Fruit fly (Drosophila melanogaster) whole organism: ENCODE results near the gene alphaSnap.

Source experiments
- CG8478 ChIP-seq: fragments of >200 bp; optimal IDR thresholded peaks from 2 replicates; lab custom pipeline; 2018; ENCODE audit warnings: inconsistent platforms
- Dll ChIP-seq: fragments of >200 bp; optimal IDR thresholded peaks from 2 replicates; lab custom pipeline; 2017
- EcR ChIP-seq, 2 experiments: fragments of >200 bp; optimal IDR thresholded peaks; 2 replicates each; lab custom pipeline; 2017; ENCODE audit warnings: missing biosample characterization in 2 of 2, missing genetic modification characterization in 2 of 2, missing genetic modification reagents in 2 of 2
- pan ChIP-seq: fragments of >200 bp; optimal IDR thresholded peaks from 2 replicates; lab custom pipeline; 2017
- psq ChIP-seq: fragments of >200 bp; optimal IDR thresholded peaks from 2 replicates; lab custom pipeline; 2017
- usp ChIP-seq: fragments of >200 bp; optimal IDR thresholded peaks from 2 replicates; lab custom pipeline; 2017; ENCODE audit warnings: missing biosample characterization, missing genetic modification characterization, mixed read lengths

Gene alphaSnap

DNA sequence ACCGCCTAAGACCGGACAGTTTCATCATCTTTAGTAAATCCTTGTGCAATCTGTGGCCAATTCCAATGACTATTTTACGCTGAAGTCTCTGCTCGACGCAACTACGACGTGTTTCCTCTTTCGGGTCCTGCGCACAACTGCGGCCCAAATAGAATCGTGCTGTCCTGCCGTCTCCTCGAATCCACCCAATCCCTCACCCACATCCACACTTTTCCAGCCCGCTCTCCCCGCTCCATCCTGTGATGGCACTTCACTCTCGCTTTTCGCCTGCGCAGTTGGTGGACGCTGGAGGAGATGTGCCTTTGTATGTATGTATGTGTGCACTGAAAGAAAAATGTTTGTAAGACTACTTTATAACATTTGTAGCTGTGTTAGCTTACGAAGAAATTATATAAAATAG, 7.3 kb upstream of the alphaSnap start, which contains the start of gene CG32225:
CG32225 (minus strand) TSS at position 142 of the 400 bp plus-strand sequence.
- no peak for TF ChIP-seq EcR (GFP tag; optimal IDR thresholded peaks at IDR 0.05; lab: Kevin White, UChicago)
- no peak for TF ChIP-seq usp (GFP tag; lab: Kevin White, UChicago)
- TF ChIP-seq psq (lab: Kevin White, UChicago): no peak
- no peak for TF ChIP-seq Dll (lab: Kevin White, UChicago)
- TF ChIP-seq pan (lab: Kevin White, UChicago): no peak
- TF ChIP-seq CG8478 (lab: Kevin White, UChicago): no peak

DNA sequence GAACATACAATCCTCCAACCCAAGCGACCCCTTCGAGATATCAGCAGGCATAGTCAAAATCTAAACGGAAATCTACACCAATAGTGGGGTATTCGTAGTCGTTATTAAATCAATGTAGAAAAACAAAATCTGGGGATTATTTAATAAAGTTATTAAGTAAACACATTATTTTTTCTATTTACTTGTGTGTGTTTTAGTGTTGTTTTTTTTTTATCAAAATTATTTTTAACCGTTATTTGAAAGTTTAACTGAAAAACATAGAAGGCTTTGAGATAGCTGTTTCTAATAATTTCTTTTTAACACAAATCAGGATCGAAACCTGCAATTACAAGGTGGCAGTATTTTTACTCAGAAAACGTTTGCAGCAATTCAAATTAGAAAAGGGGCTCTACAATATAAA, 4.1 kb upstream of the alphaSnap start, which contains the start of gene polo:
polo (plus strand) TSS at position 301 of the 400 bp plus-strand sequence.
- TF ChIP-seq psq (lab: Kevin White, UChicago): no peak
- no peak for TF ChIP-seq Dll (lab: Kevin White, UChicago)
- no peak for TF ChIP-seq CG8478 (lab: Kevin White, UChicago)
- TF ChIP-seq pan (lab: Kevin White, UChicago): no peak
- no peak for TF ChIP-seq EcR (GFP tag; optimal IDR thresholded peaks at IDR 0.05; lab: Kevin White, UChicago)
- no peak for TF ChIP-seq usp (GFP tag; lab: Kevin White, UChicago)

DNA sequence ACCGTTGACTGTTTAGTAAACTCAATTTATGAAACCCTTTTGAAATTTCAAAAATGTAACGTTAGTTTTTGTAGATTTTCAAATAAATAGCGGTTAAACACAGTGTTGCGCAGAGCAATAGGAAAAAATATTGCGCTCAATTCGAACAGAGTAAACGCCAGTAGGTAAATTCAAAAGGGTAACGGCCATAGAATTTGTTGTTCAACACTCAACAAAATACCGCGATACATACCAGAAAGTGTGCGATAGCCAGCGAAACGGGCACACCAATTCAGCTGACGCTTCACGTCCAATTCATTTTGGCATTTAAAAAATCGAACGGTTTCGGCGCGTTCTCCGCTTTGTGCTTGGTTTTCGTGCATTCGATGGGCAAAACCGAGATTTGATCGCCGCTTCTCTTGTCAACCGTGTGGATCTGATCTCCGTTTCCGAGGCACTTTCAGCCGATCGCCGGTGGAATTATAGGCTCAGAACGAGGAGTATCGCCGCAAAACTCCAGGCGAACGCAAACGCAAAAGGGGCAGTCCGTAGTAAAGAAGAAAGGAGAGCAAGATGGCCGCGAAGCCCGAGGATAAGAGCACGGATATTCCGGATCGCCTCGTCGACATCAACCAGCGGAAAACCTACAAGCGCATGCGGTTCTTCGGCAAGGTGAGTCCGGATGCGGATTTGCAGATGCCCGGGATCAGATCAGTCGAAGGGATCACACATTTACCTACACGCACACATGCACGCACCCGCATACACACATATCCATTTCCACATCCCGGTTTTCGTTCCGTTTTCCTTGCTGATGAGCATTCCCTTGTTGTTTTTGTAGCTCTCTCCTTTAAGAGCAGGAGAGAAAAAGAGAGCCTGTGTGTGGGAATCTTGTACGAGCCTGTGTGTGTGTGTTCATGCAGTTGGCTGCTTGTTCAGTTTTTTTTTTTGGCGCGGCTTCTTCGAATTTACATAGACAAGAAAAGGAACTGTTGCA, 3.4 kb upstream of the alphaSnap start:
- TF ChIP-seq CG8478 (lab: Kevin White, UChicago) (no peak), psq (lab: Kevin White, UChicago) (no peak), usp (GFP tag; lab: Kevin White, UChicago) (no peak), Dll (lab: Kevin White, UChicago) (no peak), pan (lab: Kevin White, UChicago) (no peak), EcR (GFP tag; optimal IDR thresholded peaks at IDR 0.05; lab: Kevin White, UChicago) (no peak)

DNA sequence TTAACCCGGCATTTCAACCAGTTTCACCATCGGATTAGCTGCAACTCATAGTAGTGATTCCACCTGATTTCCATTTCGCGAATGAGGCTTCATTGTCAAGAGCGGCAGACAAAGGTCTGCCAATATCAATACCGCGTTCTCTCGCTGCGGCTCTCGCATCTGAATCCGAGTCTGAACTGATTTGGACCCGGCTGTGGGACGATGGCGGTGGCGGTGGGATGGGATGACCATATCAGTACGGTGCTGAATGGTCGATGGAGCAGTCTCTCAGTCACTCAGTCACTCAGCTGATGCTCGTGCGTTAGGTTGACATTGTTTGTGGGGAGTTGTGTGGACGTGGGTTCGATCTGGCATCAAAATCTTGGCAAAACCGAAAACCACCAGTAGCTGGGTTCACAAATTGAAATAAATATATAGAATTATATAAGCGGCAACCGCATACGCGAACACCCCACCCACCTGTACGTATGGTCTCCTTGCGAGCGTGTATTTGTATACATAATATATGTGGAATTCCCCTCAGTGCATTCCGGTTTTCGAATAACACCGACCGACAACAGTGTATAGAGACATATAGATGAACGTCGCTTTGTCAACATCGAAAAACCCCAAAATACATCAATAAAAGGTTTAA, 3.6 kb downstream of the alphaSnap start, which contains the start of gene Spn77Ba:
Spn77Ba (plus strand) TSS at position 235 of the 634 bp plus-strand sequence.
- TF ChIP-seq Dll (lab: Kevin White, UChicago): no peak
- no peak for TF ChIP-seq pan (lab: Kevin White, UChicago)
- TF ChIP-seq usp (GFP tag; lab: Kevin White, UChicago): no peak
- TF ChIP-seq psq (lab: Kevin White, UChicago): no peak
- no peak for TF ChIP-seq EcR (GFP tag; optimal IDR thresholded peaks at IDR 0.05; lab: Kevin White, UChicago)
- TF ChIP-seq CG8478 (lab: Kevin White, UChicago): no peak

DNA sequence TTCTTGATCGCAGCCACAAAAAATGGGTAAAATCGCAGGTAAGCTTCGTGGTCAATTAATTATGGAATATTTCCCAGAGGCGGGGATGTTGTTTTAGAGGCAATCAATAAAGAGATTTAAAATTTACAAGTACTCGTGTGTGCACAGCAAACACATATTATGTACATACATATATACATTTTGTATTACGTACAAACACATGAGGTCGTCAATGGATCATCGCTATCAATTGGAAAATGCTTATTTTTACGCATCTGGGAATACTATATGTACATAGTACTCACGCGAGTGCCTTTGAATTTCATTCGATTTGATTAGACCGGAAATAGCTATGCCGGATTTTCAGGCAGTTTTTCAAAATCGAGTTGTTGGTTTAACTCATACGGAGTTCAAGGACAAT, 4.3 kb downstream of the alphaSnap start:
- TF ChIP-seq usp (GFP tag; lab: Kevin White, UChicago): no peak

DNA sequence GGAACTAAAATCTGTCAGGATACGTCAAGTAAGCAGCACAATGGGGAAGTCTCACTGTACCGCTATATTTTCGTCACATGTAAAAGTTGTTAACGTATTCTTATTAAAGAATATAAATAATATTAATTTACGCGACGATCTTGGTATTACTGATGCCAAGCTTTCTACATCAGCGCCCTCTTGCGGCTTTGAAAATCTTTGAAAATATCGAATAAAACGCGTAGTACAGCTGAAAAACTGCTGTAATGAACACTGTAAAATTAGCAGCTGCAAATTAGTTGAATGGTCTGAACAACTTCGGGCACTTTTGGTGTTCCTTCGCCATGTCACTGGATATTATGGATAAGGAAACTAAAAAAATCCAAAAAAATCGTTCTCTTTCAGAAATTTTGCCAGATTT, 6.6 kb downstream of the alphaSnap start:
- TF ChIP-seq psq (lab: Kevin White, UChicago) (no peak), CG8478 (lab: Kevin White, UChicago) (no peak), pan (lab: Kevin White, UChicago) (no peak), EcR (GFP tag; optimal IDR thresholded peaks at IDR 0.05; lab: Kevin White, UChicago) (no peak), Dll (lab: Kevin White, UChicago) (no peak), usp (GFP tag; lab: Kevin White, UChicago) (no peak)

DNA sequence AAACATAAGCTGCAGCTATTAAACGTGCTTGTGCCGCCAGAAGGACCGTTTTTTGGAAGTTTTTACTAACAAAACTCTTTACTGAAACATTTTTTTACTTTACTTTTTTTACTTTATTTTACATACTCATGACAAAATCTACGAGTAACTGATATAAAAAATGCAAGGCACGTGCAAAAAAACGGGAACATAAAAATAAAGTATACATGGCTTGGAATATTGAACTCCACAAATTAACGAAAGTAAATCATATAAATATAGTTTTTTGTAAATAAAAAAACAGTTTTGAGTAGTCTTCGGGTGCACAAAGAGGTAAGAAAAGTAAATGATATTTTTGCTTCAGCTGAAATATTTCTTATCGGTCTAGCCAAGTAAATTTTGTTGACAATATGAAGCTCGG, 7.2 kb downstream of the alphaSnap start, which contains the start of gene Spn77Bb:
Spn77Bb (plus strand) TSS at position 301 of the 400 bp plus-strand sequence.
- TF ChIP-seq psq (lab: Kevin White, UChicago) (no peak), CG8478 (lab: Kevin White, UChicago) (no peak), EcR (GFP tag; optimal IDR thresholded peaks at IDR 0.05; lab: Kevin White, UChicago) (no peak), usp (GFP tag; lab: Kevin White, UChicago) (no peak), pan (lab: Kevin White, UChicago) (no peak), Dll (lab: Kevin White, UChicago) (no peak)

DNA sequence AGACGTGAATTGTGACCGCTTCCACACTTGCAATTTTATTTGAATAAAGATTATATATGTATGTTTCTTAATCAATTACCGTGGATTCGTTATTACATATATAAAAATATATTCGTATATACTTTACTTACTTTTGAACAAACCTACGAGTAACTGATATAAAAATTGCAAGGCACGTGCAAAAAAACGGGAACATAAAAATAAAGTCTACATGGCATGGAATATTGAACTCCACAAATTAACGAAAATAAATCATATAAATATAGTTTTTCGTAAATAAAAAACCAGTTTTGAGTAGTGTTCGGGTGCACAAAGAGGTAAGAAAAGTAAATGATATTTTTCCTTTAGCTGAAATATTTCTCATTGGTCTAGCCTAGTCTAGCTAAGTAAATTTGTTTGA, 28.9 kb downstream of the alphaSnap start, which contains the start of gene Spn77Bc:
Spn77Bc (plus strand) TSS at position 301 of the 400 bp plus-strand sequence.
- TF ChIP-seq pan (lab: Kevin White, UChicago): no peak
- TF ChIP-seq Dll (lab: Kevin White, UChicago): no peak
- TF ChIP-seq EcR (GFP tag; optimal IDR thresholded peaks at IDR 0.05; lab: Kevin White, UChicago): no peak
- no peak for TF ChIP-seq psq (lab: Kevin White, UChicago)
- TF ChIP-seq usp (GFP tag; lab: Kevin White, UChicago): no peak
- TF ChIP-seq CG8478 (lab: Kevin White, UChicago): no peak

DNA sequence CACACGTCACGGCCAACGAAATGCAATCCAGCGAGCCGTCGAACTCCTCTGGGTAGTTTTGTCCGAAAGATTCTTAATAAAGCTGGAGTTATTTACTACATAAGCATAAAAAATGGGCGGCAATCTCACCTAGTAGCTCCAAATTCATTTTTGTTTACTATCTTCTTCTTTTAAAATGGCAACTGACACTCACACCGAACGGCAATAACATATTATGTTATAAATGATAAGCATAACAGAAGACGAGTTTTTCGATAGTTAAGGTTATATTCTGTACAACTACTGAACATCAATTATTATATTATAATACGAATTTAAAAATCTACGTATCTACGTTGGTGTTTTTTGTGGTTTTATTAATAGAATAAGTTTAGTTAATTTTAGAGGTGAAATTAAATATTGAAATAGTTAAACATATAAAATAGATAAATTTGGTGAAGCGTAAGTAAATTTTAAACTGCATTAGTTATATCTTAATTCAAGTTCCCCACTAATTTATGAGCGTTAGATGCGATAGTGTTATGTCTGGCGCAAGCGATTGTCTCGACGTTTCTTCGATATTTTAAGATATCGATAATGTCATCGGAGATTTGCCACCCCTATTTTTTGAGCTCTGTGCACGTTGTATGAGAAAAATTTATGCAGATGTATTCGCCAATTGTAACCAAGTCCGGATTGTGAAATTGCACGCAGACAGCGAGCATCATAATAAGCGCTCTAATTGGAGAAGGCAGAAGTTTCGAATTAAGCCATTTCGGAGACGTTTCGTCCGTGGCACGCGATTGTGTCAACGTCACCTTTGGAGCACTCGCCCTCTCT, 34.5 kb downstream of the alphaSnap start, which contains the start of the genes Rbbp5 and eRF1:
Rbbp5 (minus strand) TSS at position 181 of the 819 bp plus-strand sequence.
eRF1 (plus strand) TSS at position 594 of the 819 bp plus-strand sequence.
- TF ChIP-seq pan (lab: Kevin White, UChicago): no peak

DNA sequence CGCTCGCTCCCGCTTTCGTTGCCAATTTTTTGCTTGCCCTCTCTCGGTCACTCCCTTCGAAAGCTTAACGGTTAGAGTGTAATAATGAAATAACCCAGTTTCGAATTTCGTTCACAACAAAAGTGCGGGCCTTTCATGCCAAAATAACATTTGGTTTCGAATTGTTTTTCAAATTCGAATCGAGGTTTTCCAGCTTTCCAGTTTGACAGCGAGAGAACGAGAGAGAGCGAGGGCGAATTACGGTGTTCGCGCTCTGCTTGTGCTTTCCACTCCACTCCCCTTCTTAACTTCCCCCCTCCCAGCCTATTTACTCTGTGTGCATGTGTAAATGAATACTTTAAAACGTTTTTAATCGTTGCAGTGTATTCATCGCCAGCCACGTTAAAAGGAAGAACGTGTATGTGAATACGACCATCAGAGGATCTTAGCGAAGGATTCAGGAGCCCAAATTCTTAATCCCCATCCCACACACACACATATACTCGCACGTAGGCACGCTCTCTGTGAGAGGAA, 35.2 kb downstream of the alphaSnap start:
- TF ChIP-seq EcR (GFP tag; optimal IDR thresholded peaks at IDR 0.05; lab: Kevin White, UChicago) (peak in 1 of 2 experiments; percentile 10), Dll (lab: Kevin White, UChicago) (no peak), CG8478 (lab: Kevin White, UChicago) (no peak), usp (GFP tag; lab: Kevin White, UChicago) (no peak), psq (lab: Kevin White, UChicago) (no peak)
